Fruit fly (Drosophila melanogaster): ENCODE results near the gene CG31517.

DNA sequence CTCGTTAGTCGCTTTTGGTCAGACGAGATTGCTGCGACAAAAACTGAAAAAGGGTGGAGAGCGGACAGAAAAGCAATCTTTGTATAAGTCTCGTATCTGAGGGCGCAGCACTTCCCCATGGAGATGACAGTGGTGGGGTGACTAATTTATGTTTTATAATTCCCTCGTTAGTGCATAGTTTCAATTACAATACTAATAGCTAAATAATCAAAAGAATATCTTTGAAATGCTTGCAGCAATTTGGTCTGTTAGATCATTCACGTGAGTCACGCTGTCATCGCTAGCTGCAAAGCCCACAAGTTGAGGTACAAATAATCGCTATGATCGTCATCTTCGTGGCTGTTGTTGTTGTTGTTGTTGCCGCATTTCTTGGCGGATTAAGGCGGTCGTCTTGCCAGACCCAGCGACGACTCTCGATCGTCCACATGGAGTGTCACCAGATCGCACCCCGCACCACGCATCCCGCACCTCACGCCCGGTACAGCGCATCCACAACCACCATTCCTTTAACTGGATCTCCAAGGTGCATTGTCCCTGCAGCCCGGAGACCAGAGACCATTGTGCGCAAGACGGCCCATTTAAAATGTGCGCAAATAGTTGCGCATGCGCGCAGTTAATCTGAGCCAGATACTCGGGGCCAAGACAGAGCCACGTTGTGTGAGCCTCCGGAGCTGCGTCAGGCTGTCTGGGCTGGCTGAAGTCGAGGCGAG lies 26.3 kb upstream of the CG31517 start:
- TF ChIP-seq CG8478 (optimal IDR thresholded peaks at IDR 0.05) (no peak), CTCF (optimal IDR thresholded peaks at IDR 0.05) (no peak)
